Worm (Caenorhabditis elegans): Measurements from ENCODE around the gene D2096.11.

- TF ChIP-seq R02D3.7 (tag; optimal IDR thresholded peaks at IDR 0.05): no peak
- TF ChIP-seq saeg-2 (GFP tag; IDR thresholded peaks at IDR 0.05): no peak
- TF ChIP-seq snpc-1.2 (GFP tag; IDR thresholded peaks at IDR 0.05): no peak
Measured at ce11 chrIV:8355592-8355991, 38.4 kb downstream of the D2096.11 start, which contains the start of the genes F17E9.2 and col-116.
